Fruit fly (Drosophila melanogaster): Measurements from ENCODE around the gene yem.

yem gene

dm6 chr3R:29075631-29076398, 46.9 kb downstream of the yem start:
- TF ChIP-seq Eip78C (GFP tag) (peak; percentile 80), Sox102F (GFP tag; optimal IDR thresholded peaks at IDR 0.05) (peak; percentile 43), CG15336 (GFP tag; IDR thresholded peaks at IDR 0.05) (0 out of 2 replicates have a peak, but pooled peaks have one; percentile 18), dac (GFP tag; optimal IDR thresholded peaks at IDR 0.05) (no peak), esn (GFP tag; optimal IDR thresholded peaks at IDR 0.05) (peak; percentile 65), CG3032 (tag; optimal IDR thresholded peaks at IDR 0.05) (peak; percentile 24), CG1621 (tag; optimal IDR thresholded peaks at IDR 0.05) (no peak), pdm3 (GFP tag; optimal IDR thresholded peaks at IDR 0.05) (no peak), Met (GFP tag; optimal IDR thresholded peaks at IDR 0.05) (peak; percentile 71), CG6276 (GFP tag; optimal IDR thresholded peaks at IDR 0.05) (peak; percentile 8), CG10631 (GFP tag; optimal IDR thresholded peaks at IDR 0.05) (peak; percentile 5), cyc (GFP tag; optimal IDR thresholded peaks at IDR 0.05) (peak; percentile 21), CG8319 (GFP tag; optimal IDR thresholded peaks at IDR 0.05) (no peak), net (GFP tag; optimal IDR thresholded peaks at IDR 0.05) (no peak), topi (GFP tag; optimal IDR thresholded peaks at IDR 0.05) (peak; percentile 50), fkh (GFP tag; optimal IDR thresholded peaks at IDR 0.05) (no peak), CG11294 (GFP tag; IDR thresholded peaks at IDR 0.05) (no peak), CG10669 (GFP tag; optimal IDR thresholded peaks at IDR 0.05) (peak; percentile 15), CG4318 (GFP tag; optimal IDR thresholded peaks at IDR 0.05) (no peak), CG3919 (GFP tag; optimal IDR thresholded peaks at IDR 0.05) (peak; percentile 7), CG8632 (GFP tag; optimal IDR thresholded peaks at IDR 0.05) (peak; percentile 9), svp (GFP tag) (peak; percentile 84), fd85E (GFP tag; optimal IDR thresholded peaks at IDR 0.05) (no peak), CG6808 (GFP tag; optimal IDR thresholded peaks at IDR 0.05) (peak; percentile 7), lz (GFP tag; optimal IDR thresholded peaks at IDR 0.05) (peak; percentile 42), achi (GFP tag; optimal IDR thresholded peaks at IDR 0.05) (no peak), CG11762 (GFP tag; optimal IDR thresholded peaks at IDR 0.05; ENCODE audit: insufficient read depth) (no peak), Hr38 (GFP tag; optimal IDR thresholded peaks at IDR 0.05) (no peak), Blimp-1 (GFP tag; optimal IDR thresholded peaks at IDR 0.05) (no peak), Gug (GFP tag; IDR thresholded peaks at IDR 0.05) (no peak), CG11902 (GFP tag; optimal IDR thresholded peaks at IDR 0.05) (no peak), ss (GFP tag; optimal IDR thresholded peaks at IDR 0.05) (peak in 1 of 2 experiments; percentile 27), Smox (GFP tag; optimal IDR thresholded peaks at IDR 0.05) (peak; percentile 38), Ets96B (tag; optimal IDR thresholded peaks at IDR 0.05) (peak; percentile 32), Eip75B (GFP tag; optimal IDR thresholded peaks at IDR 0.05) (peak; percentile 39), CG6854 (GFP tag; optimal IDR thresholded peaks at IDR 0.05) (peak; percentile 41), acj6 (GFP tag; optimal IDR thresholded peaks at IDR 0.05) (peak; percentile 8), CG8119 (GFP tag; IDR thresholded peaks at IDR 0.05) (no peak), Hr39 (GFP tag; optimal IDR thresholded peaks at IDR 0.05) (peak; percentile 66), Hr4 (GFP tag; optimal IDR thresholded peaks at IDR 0.05) (peak; percentile 9), CG32006 (GFP tag; optimal IDR thresholded peaks at IDR 0.05) (peak; percentile 39), CG6163 (GFP tag; IDR thresholded peaks at IDR 0.05) (no peak), Lpt (GFP tag; optimal IDR thresholded peaks at IDR 0.05) (no peak), CG7368 (GFP tag; optimal IDR thresholded peaks at IDR 0.05) (no peak), fd59A (GFP tag; optimal IDR thresholded peaks at IDR 0.05) (peak; percentile 15), CG34406 (GFP tag; optimal IDR thresholded peaks at IDR 0.05) (no peak), Ets21C (GFP tag; optimal IDR thresholded peaks at IDR 0.05) (peak; percentile 9), CG16779 (tag; optimal IDR thresholded peaks at IDR 0.05) (no peak), Eip93F (GFP tag; optimal IDR thresholded peaks at IDR 0.05) (no peak), Sox14 (GFP tag; optimal IDR thresholded peaks at IDR 0.05) (peak; percentile 25), OdsH (GFP tag; optimal IDR thresholded peaks at IDR 0.05) (no peak)
